Fruit fly (Drosophila melanogaster) whole organism, embryonic: Measurements from ENCODE around the gene dah.

Experiments used
- CG10979 ChIP-seq: fragments of 200-800 bp; sonication (Bioruptor generic); optimal IDR thresholded peaks from 2 replicates; lab custom pipeline; 2018; ENCODE audit warnings: missing biosample characterization, mild to moderate bottlenecking, missing genetic modification characterization, moderate library complexity
- CG11504 ChIP-seq: fragments of 200-800 bp; sonication (Bioruptor generic); optimal IDR thresholded peaks from 3 replicates; lab custom pipeline; 2019; ENCODE audit warnings: missing biosample characterization, mild to moderate bottlenecking, missing genetic modification characterization, moderate library complexity
- CG12104 ChIP-seq: fragments of 200-800 bp; sonication (Bioruptor generic); optimal IDR thresholded peaks from 3 replicates; lab custom pipeline; 2016; ENCODE audit warnings: missing biosample characterization, missing genetic modification characterization
- CG1602 ChIP-seq: fragments of 200-800 bp; sonication (Bioruptor generic); optimal IDR thresholded peaks from 3 replicates; lab custom pipeline; 2016; ENCODE audit warnings: missing biosample characterization, missing genetic modification characterization
- CG16813 ChIP-seq: fragments of 200-800 bp; sonication (Bioruptor generic); IDR thresholded peaks from 3 replicates; pipeline ENCODE4 v1.3.6; 2022; ENCODE audit warnings: missing biosample characterization, missing genetic modification characterization; ENCODE audit not compliant: partially characterized antibody
- CG17328 ChIP-seq: fragments of 200-800 bp; sonication (Bioruptor generic); IDR thresholded peaks from 2 replicates; pipeline ENCODE4 v1.3.6; 2022; ENCODE audit warnings: missing biosample characterization, missing genetic modification characterization
- CG17361 ChIP-seq: fragments of 200-800 bp; sonication (Bioruptor generic); IDR thresholded peaks from 3 replicates; pipeline ENCODE4 v1.3.6; 2022; ENCODE audit warnings: missing biosample characterization, missing genetic modification characterization
- CG17385 ChIP-seq: fragments of 200-800 bp; sonication (Bioruptor generic); optimal IDR thresholded peaks from 3 replicates; lab custom pipeline; 2018; ENCODE audit warnings: missing biosample characterization, mild to moderate bottlenecking, missing genetic modification characterization
- CG18262 ChIP-seq: fragments of 200-800 bp; optimal IDR thresholded peaks from 3 replicates; lab custom pipeline; 2019; ENCODE audit warnings: missing biosample characterization, mild to moderate bottlenecking, missing genetic modification characterization, moderate library complexity
- CG18619 ChIP-seq: fragments of 200-800 bp; sonication (Bioruptor generic); optimal IDR thresholded peaks from 3 replicates; lab custom pipeline; 2017; ENCODE audit warnings: missing biosample characterization, mild to moderate bottlenecking, missing genetic modification characterization
- CG2712 ChIP-seq: fragments of 200-800 bp; optimal IDR thresholded peaks from 3 replicates; lab custom pipeline; 2019; ENCODE audit warnings: missing biosample characterization, mild to moderate bottlenecking, missing genetic modification characterization, moderate library complexity
- CG31441 ChIP-seq: fragments of 200-800 bp; sonication (Bioruptor generic); IDR thresholded peaks from 2 replicates; pipeline ENCODE4 v1.3.6; 2022; ENCODE audit warnings: missing biosample characterization, missing genetic modification characterization
- CG33213 ChIP-seq: fragments of 200-800 bp; sonication (Bioruptor generic); optimal IDR thresholded peaks from 3 replicates; lab custom pipeline; 2016; ENCODE audit warnings: missing biosample characterization, missing genetic modification characterization
- CG3838 ChIP-seq: fragments of 200-800 bp; sonication (Bioruptor generic); optimal IDR thresholded peaks from 3 replicates; lab custom pipeline; 2016; ENCODE audit warnings: missing biosample characterization, missing genetic modification characterization
- CG4424 ChIP-seq: fragments of 200-800 bp; sonication (Bioruptor generic); optimal IDR thresholded peaks from 3 replicates; lab custom pipeline; 2016; ENCODE audit warnings: missing biosample characterization, missing genetic modification characterization
- CG6689 ChIP-seq: fragments of 200-800 bp; sonication (Bioruptor generic); IDR thresholded peaks from 2 replicates; pipeline ENCODE4 v1.3.6; 2022; ENCODE audit warnings: missing biosample characterization, missing genetic modification characterization
- CG7839 ChIP-seq: fragments of 200-800 bp; sonication (Bioruptor generic); optimal IDR thresholded peaks from 3 replicates; lab custom pipeline; 2018; ENCODE audit warnings: missing biosample characterization, mild to moderate bottlenecking, missing genetic modification characterization, moderate library complexity
- CG8290 ChIP-seq, 3 experiments: fragments of 200-800 bp; sonication (Bioruptor generic); optimal IDR thresholded peaks; 2 replicates each; lab custom pipeline; 2016 to 2019; ENCODE audit warnings: missing biosample characterization in 3 of 3, missing genetic modification characterization in 3 of 3, mild to moderate bottlenecking in 2 of 3, moderate library complexity in 1 of 3
- CG8924 ChIP-seq: fragments of 200-800 bp; optimal IDR thresholded peaks from 3 replicates; lab custom pipeline; 2019; ENCODE audit warnings: missing biosample characterization, mild to moderate bottlenecking, missing genetic modification characterization, moderate library complexity
- CG9437 ChIP-seq: fragments of 200-800 bp; sonication (Bioruptor generic); optimal IDR thresholded peaks from 2 replicates; lab custom pipeline; 2018; ENCODE audit warnings: missing biosample characterization, mild to moderate bottlenecking, missing genetic modification characterization
- CG9727 ChIP-seq: fragments of 200-800 bp; sonication (Bioruptor generic); optimal IDR thresholded peaks from 3 replicates; lab custom pipeline; 2017; ENCODE audit warnings: missing biosample characterization, mild to moderate bottlenecking, missing genetic modification characterization
- CoRest ChIP-seq: fragments of 200-800 bp; sonication (Bioruptor generic); optimal IDR thresholded peaks from 3 replicates; lab custom pipeline; 2018; ENCODE audit warnings: missing biosample characterization, mild to moderate bottlenecking, missing genetic modification characterization, moderate library complexity
- D19A ChIP-seq: fragments of 200-800 bp; optimal IDR thresholded peaks from 3 replicates; lab custom pipeline; 2019; ENCODE audit warnings: missing biosample characterization, mild to moderate bottlenecking, missing genetic modification characterization, moderate library complexity
- Dfd ChIP-seq, 2 experiments: fragments of >200 bp; optimal IDR thresholded peaks; 2 replicates each; lab custom pipeline; 2017; ENCODE audit warnings: missing biosample characterization in 2 of 2, missing genetic modification characterization in 2 of 2
- Dip2 ChIP-seq: fragments of 200-800 bp; sonication (Bioruptor generic); IDR thresholded peaks from 2 replicates; pipeline ENCODE4 v1.3.6; 2022; ENCODE audit warnings: missing biosample characterization, missing genetic modification characterization
- Fer1 ChIP-seq: fragments of 200-800 bp; sonication (Bioruptor generic); optimal IDR thresholded peaks from 2 replicates; lab custom pipeline; 2017; ENCODE audit warnings: missing biosample characterization, mild to moderate bottlenecking, missing genetic modification characterization
- Med ChIP-seq: fragments of 200-800 bp; sonication (Bioruptor generic); peaks from one replicate; lab custom pipeline; 2016; ENCODE audit warnings: missing biosample characterization, missing genetic modification characterization, mild to moderate bottlenecking, inconsistent platforms, moderate library complexity
- Rfx ChIP-seq: fragments of 200-800 bp; sonication (Bioruptor generic); IDR thresholded peaks from 2 replicates; pipeline ENCODE4 v1.3.6; 2022; ENCODE audit warnings: missing biosample characterization, missing genetic modification characterization
- az2 ChIP-seq: fragments of 200-800 bp; sonication (Bioruptor generic); optimal IDR thresholded peaks from 3 replicates; lab custom pipeline; 2016; ENCODE audit warnings: missing biosample characterization, missing genetic modification characterization
- ci ChIP-seq: fragments of 200-800 bp; sonication (Bioruptor generic); IDR thresholded peaks from 3 replicates; pipeline ENCODE4 v1.3.6; 2022; ENCODE audit warnings: missing biosample characterization, missing genetic modification characterization
- dpn ChIP-seq, 2 experiments: fragments of 200-800 bp; sonication (Bioruptor generic); optimal IDR thresholded peaks; 3 replicates each; lab custom pipeline; 2016; ENCODE audit warnings: missing biosample characterization in 2 of 2, missing genetic modification characterization in 2 of 2
- esg ChIP-seq: fragments of 200-800 bp; sonication (Bioruptor generic); conservative IDR thresholded peaks from 2 replicates; pipeline ENCODE4 v1.3.6; 2022; ENCODE audit warnings: missing biosample characterization, missing genetic modification characterization
- ewg ChIP-seq: fragments of 200-800 bp; sonication (Bioruptor generic); optimal IDR thresholded peaks from 3 replicates; lab custom pipeline; 2017; ENCODE audit warnings: mild to moderate bottlenecking, missing biosample characterization, missing genetic modification reagents, missing genetic modification characterization
- gcm2 ChIP-seq: fragments of 200-800 bp; sonication (Bioruptor generic); optimal IDR thresholded peaks from 2 replicates; lab custom pipeline; 2016; ENCODE audit warnings: missing biosample characterization, missing genetic modification characterization
- ken ChIP-seq: fragments of 200-800 bp; sonication (Bioruptor generic); IDR thresholded peaks from 3 replicates; pipeline ENCODE4 v1.3.6; 2022; ENCODE audit warnings: missing biosample characterization, missing genetic modification characterization
- lab ChIP-seq: fragments of 200-800 bp; sonication (Bioruptor generic); optimal IDR thresholded peaks from 3 replicates; lab custom pipeline; 2017; ENCODE audit warnings: missing biosample characterization, missing genetic modification characterization, mild to moderate bottlenecking, moderate library complexity, missing genetic modification reagents
- lola ChIP-seq, 3 experiments: fragments of >200 bp in 2 of 3; fragments of 200-800 bp in 1 of 3; sonication (Bioruptor generic) in 1 of 3; optimal IDR thresholded peaks; 2 replicates each; lab custom pipeline; 2017 to 2019; ENCODE audit warnings: missing biosample characterization in 3 of 3, missing genetic modification characterization in 3 of 3, mild to moderate bottlenecking in 1 of 3, moderate library complexity in 1 of 3
- nmo ChIP-seq: fragments of 200-800 bp; sonication (Bioruptor generic); optimal IDR thresholded peaks from 2 replicates; lab custom pipeline; 2018; ENCODE audit warnings: missing biosample characterization, mild to moderate bottlenecking, missing genetic modification characterization, moderate library complexity
- odd ChIP-seq: fragments of 200-800 bp; sonication (Bioruptor generic); optimal IDR thresholded peaks from 2 replicates; lab custom pipeline; 2017; ENCODE audit warnings: missing biosample characterization, mild to moderate bottlenecking, missing genetic modification characterization
- pan ChIP-seq, 4 experiments: fragments of >200 bp in 3 of 4; fragments of 200-800 bp in 1 of 4; sonication (Bioruptor generic) in 1 of 4; optimal IDR thresholded peaks in 3 of 4; IDR thresholded peaks in 1 of 4; 2 replicates each; pipeline versions ENCODE4 v1.3.6 to Lab custom; 2017 to 2022; ENCODE audit warnings: missing biosample characterization in 2 of 4, missing genetic modification characterization in 2 of 4, mixed read lengths in 1 of 4
- phol ChIP-seq: fragments of 200-800 bp; sonication (Bioruptor generic); optimal IDR thresholded peaks from 3 replicates; lab custom pipeline; 2018; ENCODE audit warnings: missing biosample characterization, mild to moderate bottlenecking, missing genetic modification characterization, moderate library complexity
- rib ChIP-seq: fragments of 200-800 bp; sonication (Bioruptor generic); IDR thresholded peaks from 2 replicates; pipeline ENCODE4 v1.3.6; 2022; ENCODE audit warnings: missing biosample characterization, missing genetic modification characterization
- scrt ChIP-seq: fragments of 200-800 bp; sonication (Bioruptor generic); optimal IDR thresholded peaks from 2 replicates; lab custom pipeline; 2018; ENCODE audit warnings: missing biosample characterization, mild to moderate bottlenecking, missing genetic modification characterization, moderate library complexity
- slbo ChIP-seq: fragments of 200-800 bp; sonication (Bioruptor generic); IDR thresholded peaks from 2 replicates; pipeline ENCODE4 v1.3.6; 2022; ENCODE audit warnings: missing biosample characterization, missing genetic modification characterization
- sna ChIP-seq: fragments of 200-800 bp; sonication (Bioruptor generic); IDR thresholded peaks from 2 replicates; pipeline ENCODE4 v1.3.6; 2022; ENCODE audit warnings: missing biosample characterization, missing genetic modification characterization; ENCODE audit not compliant: partially characterized antibody
- stc ChIP-seq: fragments of 200-800 bp; sonication (Bioruptor generic); IDR thresholded peaks from 2 replicates; pipeline ENCODE4 v1.3.6; 2022; ENCODE audit warnings: missing biosample characterization, missing genetic modification characterization
- trem ChIP-seq: fragments of 200-800 bp; optimal IDR thresholded peaks from 3 replicates; lab custom pipeline; 2019; ENCODE audit warnings: missing biosample characterization, mild to moderate bottlenecking, missing genetic modification characterization, moderate library complexity

The dah gene

dm6 chrX:15312074-15312881, 15.9 kb upstream of the dah start (continued):
- 0 out of 3 replicates have a peak, but pooled peaks have one; percentile 24 for TF ChIP-seq ci
- no peak for TF ChIP-seq lab (GFP tag; lab: Kevin White, UChicago)
- TF ChIP-seq CG9727 (GFP tag; lab: Kevin White, UChicago), result no peak
- peak; percentile 53 for TF ChIP-seq CG18262 (tag; lab: Kevin White, UChicago)
- peak; percentile 4 for TF ChIP-seq CG17385 (GFP tag; lab: Kevin White, UChicago)
- TF ChIP-seq sna (GFP tag; lab: Robert Waterston, UW), result no peak
- peak; percentile 53; the same call in 1 of the 2 replicates for TF ChIP-seq CG31441 (GFP tag; lab: Robert Waterston, UW)
- peak; percentile 24 for TF ChIP-seq ewg (GFP tag; lab: Kevin White, UChicago)
- peak; percentile 64 for TF ChIP-seq CG11504 (tag; lab: Kevin White, UChicago)
- TF ChIP-seq Fer1 (GFP tag; lab: Kevin White, UChicago), result peak; percentile 2
- peak; percentile 47; the same call in 1 of the 2 replicates for TF ChIP-seq slbo
- no peak for TF ChIP-seq gcm2 (GFP tag; lab: Kevin White, UChicago)
- TF ChIP-seq CG33213 (GFP tag; lab: Kevin White, UChicago), result no peak
- TF ChIP-seq stc (GFP tag; lab: Robert Waterston, UW), result peak; percentile 49; the same call in 1 of the 2 replicates
- TF ChIP-seq CG18619 (GFP tag; lab: Kevin White, UChicago), result peak; percentile 5
- TF ChIP-seq CG16813 (GFP tag; lab: Robert Waterston, UW), result no peak
- TF ChIP-seq az2, result peak; percentile 12
- peak; percentile 27 for TF ChIP-seq CG9437
- TF ChIP-seq CG3838, result no peak
- peak; percentile 49 for TF ChIP-seq Rfx (GFP tag; lab: Robert Waterston, UW)
- TF ChIP-seq esg (GFP tag; lab: Robert Waterston, UW), result peak; percentile 42
- peak; percentile 54 for TF ChIP-seq phol (tag; lab: Kevin White, UChicago)
- peak; percentile 13 for TF ChIP-seq D19A (tag; lab: Kevin White, UChicago)
- TF ChIP-seq odd (GFP tag; lab: Kevin White, UChicago), result peak; percentile 37
- peak; percentile 45 for TF ChIP-seq CG7839 (tag; lab: Kevin White, UChicago)
- peak in 1 of 2 experiments; percentile 61 for TF ChIP-seq Dfd (GFP tag; optimal IDR thresholded peaks at IDR 0.05; lab: Kevin White, UChicago)
- no peak for TF ChIP-seq pan (optimal IDR thresholded peaks at IDR 0.05; lab: Kevin White, UChicago)
- peak; percentile 40 to 58 for TF ChIP-seq pan (GFP tag; optimal IDR thresholded peaks at IDR 0.05 in 1 of 2, IDR thresholded peaks at IDR 0.05 in 1 of 2)
- TF ChIP-seq CG2712 (tag; lab: Kevin White, UChicago), result peak; percentile 42
- peak; percentile 26 for TF ChIP-seq CG8924 (tag; lab: Kevin White, UChicago)
- TF ChIP-seq CG12104 (GFP tag; lab: Kevin White, UChicago), result peak; percentile 9
- TF ChIP-seq Med (GFP tag; lab: Kevin White, UChicago), result peak; percentile 46
- no peak for TF ChIP-seq CG1602 (GFP tag; lab: Kevin White, UChicago)
- peak; percentile 18 for TF ChIP-seq CG10979 (tag; lab: Kevin White, UChicago)
- no peak for TF ChIP-seq trem (tag; lab: Kevin White, UChicago)
- TF ChIP-seq Dip2, result no peak
- 0 out of 2 replicates have a peak, but pooled peaks have one; percentile 15 for TF ChIP-seq CG17328 (GFP tag; lab: Robert Waterston, UW)
- TF ChIP-seq CG6689, result peak; percentile 29; the same call in 1 of the 2 replicates
- TF ChIP-seq dpn (GFP tag; optimal IDR thresholded peaks at IDR 0.05; lab: Kevin White, UChicago), result peak in 1 of 2 experiments; percentile 24
- no peak for TF ChIP-seq rib (GFP tag; lab: Robert Waterston, UW)
- TF ChIP-seq nmo, result peak; percentile 42
- 0 out of 3 replicates have a peak, but pooled peaks have one; percentile 33 for TF ChIP-seq ken (GFP tag; lab: Robert Waterston, UW)
- TF ChIP-seq scrt (GFP tag; lab: Kevin White, UChicago), result no peak
- peak; percentile 64 for TF ChIP-seq CG17361 (GFP tag; lab: Robert Waterston, UW)
- peak; percentile 4 for TF ChIP-seq CG4424
- TF ChIP-seq CG8290 (GFP tag; optimal IDR thresholded peaks at IDR 0.05; lab: Kevin White, UChicago), result no peak
- no peak for TF ChIP-seq CG8290 (tag; optimal IDR thresholded peaks at IDR 0.05; lab: Kevin White, UChicago)
- peak; percentile 54 for TF ChIP-seq CoRest
- TF ChIP-seq lola (GFP tag; optimal IDR thresholded peaks at IDR 0.05; lab: Kevin White, UChicago), result no peak
